Worm (Caenorhabditis elegans) whole organism, mixed stage, embryonic: Measurements from ENCODE around the gene F46C5.9.
A peak's percentile ranks its signal among the peaks of the same experiment; 100 is the strongest.

Experiments
- M03D4.4 ChIP-seq: sonication (generic microtip); optimal IDR thresholded peaks from 2 replicates; lab custom pipeline; 2017; ENCODE audit warnings: mild to moderate bottlenecking, missing genetic modification characterization, missing compliant biosample characterization
- bed-3 ChIP-seq: fragments of 200-800 bp; sonication (Bioruptor generic); optimal IDR thresholded peaks from 3 replicates; lab custom pipeline; 2018; ENCODE audit warnings: mild to moderate bottlenecking, missing genetic modification characterization, moderate library complexity, missing compliant biosample characterization
- blmp-1 ChIP-seq: fragments of 150-350 bp; optimal IDR thresholded peaks from 2 replicates; lab custom pipeline; 2014; ENCODE audit warnings: missing biosample characterization, missing genetic modification characterization
- ceh-39 ChIP-seq: fragments of 150-350 bp; optimal IDR thresholded peaks from 2 replicates; lab custom pipeline; 2014; ENCODE audit warnings: missing biosample characterization, missing genetic modification characterization
- ceh-43 ChIP-seq: fragments of 200-800 bp; sonication (Bioruptor generic); optimal IDR thresholded peaks from 2 replicates; lab custom pipeline; 2018; ENCODE audit warnings: mild to moderate bottlenecking, missing genetic modification characterization, moderate library complexity, missing compliant biosample characterization
- ceh-83 ChIP-seq: fragments of 200-800 bp; sonication (Bioruptor generic); optimal IDR thresholded peaks from 2 replicates; lab custom pipeline; 2018; ENCODE audit warnings: mild to moderate bottlenecking, missing genetic modification characterization, missing compliant biosample characterization
- ces-1 ChIP-seq: fragments of 150-350 bp; optimal IDR thresholded peaks from 2 replicates; lab custom pipeline; 2014; ENCODE audit warnings: missing biosample characterization, missing genetic modification reagents, missing genetic modification characterization
- cnd-1 ChIP-seq: fragments of 200-800 bp; sonication (Bioruptor generic); optimal IDR thresholded peaks from 2 replicates; lab custom pipeline; 2018; ENCODE audit warnings: mild to moderate bottlenecking, missing genetic modification characterization, missing compliant biosample characterization
- drap-1 ChIP-seq: fragments of 200-800 bp; sonication (Bioruptor generic); optimal IDR thresholded peaks from 3 replicates; lab custom pipeline; 2018; ENCODE audit warnings: mild to moderate bottlenecking, missing genetic modification characterization, missing compliant biosample characterization
- elt-3 ChIP-seq: fragments of 150-350 bp; optimal IDR thresholded peaks from 2 replicates; lab custom pipeline; 2014; ENCODE audit warnings: missing biosample characterization, missing genetic modification characterization
- flh-1 ChIP-seq: fragments of 200-800 bp; sonication (Bioruptor generic); optimal IDR thresholded peaks from 2 replicates; lab custom pipeline; 2018; ENCODE audit warnings: mild to moderate bottlenecking, missing genetic modification characterization, moderate library complexity, missing compliant biosample characterization
- ham-2 ChIP-seq: fragments of 200-800 bp; sonication (Bioruptor generic); optimal IDR thresholded peaks from 2 replicates; lab custom pipeline; 2018; ENCODE audit warnings: mild to moderate bottlenecking, missing genetic modification characterization, missing compliant biosample characterization
- hlh-1 ChIP-seq: fragments of 150-350 bp; optimal IDR thresholded peaks from 2 replicates; lab custom pipeline; 2014; ENCODE audit warnings: missing biosample characterization, missing genetic modification reagents, missing genetic modification characterization
- lin-13 ChIP-seq: fragments of 150-350 bp; optimal IDR thresholded peaks from 2 replicates; lab custom pipeline; 2014; ENCODE audit warnings: missing biosample characterization, missing genetic modification characterization
- lin-32 ChIP-seq: fragments of 200-800 bp; sonication (Bioruptor generic); optimal IDR thresholded peaks from 2 replicates; lab custom pipeline; 2018; ENCODE audit warnings: mild to moderate bottlenecking, missing genetic modification characterization, missing compliant biosample characterization
- lsy-2 ChIP-seq: fragments of 150-350 bp; optimal IDR thresholded peaks from 2 replicates; lab custom pipeline; 2014; ENCODE audit warnings: missing biosample characterization, missing genetic modification characterization
- mab-5 ChIP-seq: fragments of 150-350 bp; optimal IDR thresholded peaks from 2 replicates; lab custom pipeline; 2014; ENCODE audit warnings: missing biosample characterization, missing genetic modification characterization
- mep-1 ChIP-seq: fragments of 150-350 bp; optimal IDR thresholded peaks from 2 replicates; lab custom pipeline; 2017; ENCODE audit warnings: missing biosample characterization, missing genetic modification reagents, missing genetic modification characterization, inconsistent platforms
- mls-2 ChIP-seq: sonication (generic microtip); optimal IDR thresholded peaks from 2 replicates; lab custom pipeline; 2016; ENCODE audit warnings: mild to moderate bottlenecking, missing genetic modification characterization, moderate library complexity, missing compliant biosample characterization
- nhr-12 ChIP-seq: fragments of 150-350 bp; optimal IDR thresholded peaks from 2 replicates; lab custom pipeline; 2014; ENCODE audit warnings: missing biosample characterization, missing genetic modification characterization
- nhr-237 ChIP-seq: fragments of 150-350 bp; optimal IDR thresholded peaks from 2 replicates; lab custom pipeline; 2014; ENCODE audit warnings: missing biosample characterization, missing genetic modification characterization
- nhr-76 ChIP-seq: sonication (generic microtip); optimal IDR thresholded peaks from 2 replicates; lab custom pipeline; 2017; ENCODE audit warnings: missing biosample characterization, missing genetic modification characterization
- sem-2 ChIP-seq: fragments of 200-800 bp; sonication (Bioruptor generic); optimal IDR thresholded peaks from 2 replicates; lab custom pipeline; 2018; ENCODE audit warnings: mild to moderate bottlenecking, missing genetic modification characterization, missing compliant biosample characterization
- snpc-4 ChIP-seq: fragments of 150-350 bp; optimal IDR thresholded peaks from 2 replicates; lab custom pipeline; 2014; ENCODE audit warnings: missing biosample characterization, missing genetic modification characterization
- sptf-1 ChIP-seq: sonication (generic microtip); optimal IDR thresholded peaks from 2 replicates; lab custom pipeline; 2017; ENCODE audit warnings: mild to moderate bottlenecking, missing genetic modification characterization, moderate library complexity, missing compliant biosample characterization
- tbx-8 ChIP-seq: fragments of 200-800 bp; sonication (Bioruptor generic); optimal IDR thresholded peaks from 2 replicates; lab custom pipeline; 2018; ENCODE audit warnings: mild to moderate bottlenecking, missing genetic modification characterization, moderate library complexity, missing compliant biosample characterization
- unc-120 ChIP-seq: sonication (generic microtip); optimal IDR thresholded peaks from 2 replicates; lab custom pipeline; 2017; ENCODE audit warnings: missing genetic modification characterization, missing compliant biosample characterization; ENCODE audit not compliant: poor library complexity, severe bottlenecking
- unc-62 ChIP-seq: fragments of 150-350 bp; optimal IDR thresholded peaks from 2 replicates; lab custom pipeline; 2014; ENCODE audit warnings: missing biosample characterization, missing genetic modification reagents, missing genetic modification characterization
- zip-8 ChIP-seq: fragments of 150-350 bp; optimal IDR thresholded peaks from 2 replicates; lab custom pipeline; 2014; ENCODE audit warnings: missing biosample characterization, missing genetic modification characterization
- ztf-11 ChIP-seq: fragments of 150-350 bp; optimal IDR thresholded peaks from 2 replicates; lab custom pipeline; 2014; ENCODE audit warnings: missing biosample characterization, missing genetic modification characterization

F46C5.9 gene

DNA sequence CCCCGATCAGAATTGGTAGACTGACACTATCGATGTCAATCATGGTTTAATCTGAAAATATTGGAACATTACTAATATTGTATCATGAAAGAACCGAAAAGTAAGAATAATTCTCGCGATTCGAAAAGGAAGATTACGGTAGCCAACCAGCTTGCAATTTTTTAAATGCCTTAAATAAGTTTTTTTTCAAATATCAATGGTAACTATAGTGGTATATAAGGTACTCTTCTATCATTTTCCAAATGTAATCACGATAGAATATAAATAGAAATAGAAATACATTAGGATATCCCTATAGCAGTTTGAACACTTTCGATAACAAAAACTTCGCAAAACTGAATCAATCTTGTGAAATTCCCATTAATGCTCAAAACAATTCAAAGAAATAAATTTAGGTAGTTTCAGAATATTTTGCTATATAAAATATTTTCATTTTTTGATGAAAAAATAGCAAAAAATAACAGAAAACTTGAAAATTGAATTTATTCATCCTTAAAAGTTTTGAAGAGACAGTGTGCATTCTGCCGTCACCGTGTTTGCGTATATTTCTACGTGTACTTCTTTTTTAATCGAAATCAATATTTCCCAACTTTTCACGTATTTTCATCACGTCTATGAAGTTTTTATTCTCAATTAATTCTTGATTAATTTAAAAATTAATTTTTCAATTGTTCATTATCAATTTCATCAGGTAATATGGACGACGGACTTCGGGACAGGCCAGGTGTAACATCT is at the start of gene F46C5.9, which contains the start of gene rer-1:
F46C5.9 (minus strand) TSS at position 51 of the 735 bp plus-strand sequence.
rer-1 (plus strand) TSS at position 692 of the 735 bp plus-strand sequence.
- no peak for TF ChIP-seq nhr-12 (tag; lab: Kevin White, UChicago)
- peak; percentile 60 for TF ChIP-seq lsy-2 (tag; lab: Kevin White, UChicago)
- no peak for TF ChIP-seq tbx-8 (GFP tag; lab: Kevin White, UChicago)
- no peak for TF ChIP-seq blmp-1 (tag; lab: Kevin White, UChicago)
- TF ChIP-seq unc-120, result no peak

DNA sequence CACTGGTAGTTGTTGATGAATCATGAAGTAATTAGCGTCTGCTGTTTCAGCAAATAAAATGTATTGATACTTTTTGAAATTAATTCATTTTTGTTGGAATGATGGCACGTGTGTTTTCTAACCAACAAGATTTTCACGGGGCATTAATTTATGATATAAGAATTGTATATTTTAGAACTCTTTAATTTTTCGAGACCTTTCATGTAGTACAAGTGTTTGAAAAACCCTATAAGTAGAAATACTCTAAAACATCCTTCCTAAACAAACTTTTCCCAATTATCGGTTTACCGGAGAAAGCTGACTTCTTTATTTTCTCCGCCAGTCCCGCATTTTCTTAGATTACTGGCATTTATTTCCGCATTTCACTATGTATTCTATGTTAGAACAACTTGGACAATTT is 49.1 kb upstream of the F46C5.9 start, which contains the start of gene snb-6:
snb-6 (minus strand) TSS at position 101 of the 400 bp plus-strand sequence.
- no peak for TF ChIP-seq lsy-2 (tag; lab: Kevin White, UChicago)
- no peak for TF ChIP-seq M03D4.4 (tag; lab: Kevin White, UChicago)
- no peak for TF ChIP-seq drap-1 (GFP tag; lab: Kevin White, UChicago)
- TF ChIP-seq ham-2, result no peak
- TF ChIP-seq ceh-43 (GFP tag; lab: Kevin White, UChicago), result no peak
- no peak for TF ChIP-seq ces-1 (GFP tag; lab: Kevin White, UChicago)
- no peak for TF ChIP-seq tbx-8 (GFP tag; lab: Kevin White, UChicago)
- TF ChIP-seq lin-32 (GFP tag; lab: Kevin White, UChicago), result no peak
- no peak for TF ChIP-seq unc-62 (GFP tag; lab: Kevin White, UChicago)
- TF ChIP-seq nhr-237 (tag; lab: Kevin White, UChicago), result no peak
- no peak for TF ChIP-seq nhr-76 (tag; lab: Kevin White, UChicago)
- TF ChIP-seq bed-3 (GFP tag; lab: Kevin White, UChicago), result no peak
- no peak for TF ChIP-seq ztf-11
- no peak for TF ChIP-seq zip-8
- no peak for TF ChIP-seq ceh-83
- no peak for TF ChIP-seq ceh-39 (tag; lab: Kevin White, UChicago)
- no peak for TF ChIP-seq nhr-12 (tag; lab: Kevin White, UChicago)

DNA sequence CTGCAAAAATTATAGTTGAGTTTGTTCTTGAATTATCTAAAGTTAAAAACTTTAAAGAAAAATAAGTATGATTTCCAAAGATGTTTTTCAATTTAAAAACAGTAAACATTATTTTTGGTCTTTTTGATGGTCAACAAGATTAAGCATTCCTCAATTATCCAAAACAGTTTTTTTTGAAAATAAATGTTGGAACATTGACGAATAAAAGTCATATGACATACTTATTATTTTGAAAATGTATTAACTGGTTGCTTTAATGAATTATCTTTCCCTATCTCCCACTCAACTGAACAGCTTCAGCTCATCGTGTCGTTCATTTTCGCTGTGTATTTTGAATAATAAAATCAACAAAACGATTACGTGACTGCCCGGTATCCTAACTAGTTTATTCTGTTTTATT is 46.5 kb upstream of the F46C5.9 start:
- TF ChIP-seq blmp-1 (tag; lab: Kevin White, UChicago), result no peak
- no peak for TF ChIP-seq mab-5 (tag; lab: Kevin White, UChicago)
- no peak for TF ChIP-seq ceh-83
- TF ChIP-seq mls-2, result no peak
- TF ChIP-seq M03D4.4 (tag; lab: Kevin White, UChicago), result no peak
- no peak for TF ChIP-seq ham-2
- no peak for TF ChIP-seq snpc-4 (tag; lab: Kevin White, UChicago)
- no peak for TF ChIP-seq ceh-43 (GFP tag; lab: Kevin White, UChicago)
- TF ChIP-seq nhr-76 (tag; lab: Kevin White, UChicago), result no peak
- TF ChIP-seq elt-3 (tag; lab: Kevin White, UChicago), result no peak
- no peak for TF ChIP-seq unc-62 (GFP tag; lab: Kevin White, UChicago)
- no peak for TF ChIP-seq sptf-1 (tag; lab: Kevin White, UChicago)
- no peak for TF ChIP-seq bed-3 (GFP tag; lab: Kevin White, UChicago)
- TF ChIP-seq lin-32 (GFP tag; lab: Kevin White, UChicago), result no peak
- TF ChIP-seq unc-120, result no peak
- no peak for TF ChIP-seq lin-13
- TF ChIP-seq cnd-1 (tag; lab: Kevin White, UChicago), result no peak
- TF ChIP-seq ces-1 (GFP tag; lab: Kevin White, UChicago), result no peak
- no peak for TF ChIP-seq ztf-11
- TF ChIP-seq mep-1 (tag; lab: Kevin White, UChicago), result no peak

DNA sequence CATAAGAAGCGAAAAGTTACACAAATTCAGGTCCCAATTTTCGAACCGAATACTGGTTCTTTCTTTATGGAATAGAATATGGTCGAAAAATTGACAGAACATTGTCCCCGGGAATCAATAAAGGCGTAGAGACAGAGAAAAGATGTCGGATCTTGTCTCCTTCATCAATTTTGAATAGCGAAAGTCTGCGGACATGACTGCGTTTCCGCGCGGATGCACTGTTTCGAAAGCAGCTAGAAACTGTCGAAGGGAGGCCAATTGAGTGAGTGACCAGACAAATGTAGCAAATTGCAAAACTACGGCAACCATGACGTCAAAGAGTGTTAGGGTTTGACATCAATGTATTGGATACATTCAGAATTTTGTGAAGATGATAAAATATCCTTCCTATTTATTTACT is 46.0 kb upstream of the F46C5.9 start:
- TF ChIP-seq sptf-1 (tag; lab: Kevin White, UChicago) (no peak), ces-1 (GFP tag; lab: Kevin White, UChicago) (no peak), nhr-12 (tag; lab: Kevin White, UChicago) (no peak), ham-2 (peak; percentile 75), unc-62 (GFP tag; lab: Kevin White, UChicago) (peak; percentile 12), blmp-1 (tag; lab: Kevin White, UChicago) (peak; percentile 59), mep-1 (tag; lab: Kevin White, UChicago) (no peak), drap-1 (GFP tag; lab: Kevin White, UChicago) (no peak)

DNA sequence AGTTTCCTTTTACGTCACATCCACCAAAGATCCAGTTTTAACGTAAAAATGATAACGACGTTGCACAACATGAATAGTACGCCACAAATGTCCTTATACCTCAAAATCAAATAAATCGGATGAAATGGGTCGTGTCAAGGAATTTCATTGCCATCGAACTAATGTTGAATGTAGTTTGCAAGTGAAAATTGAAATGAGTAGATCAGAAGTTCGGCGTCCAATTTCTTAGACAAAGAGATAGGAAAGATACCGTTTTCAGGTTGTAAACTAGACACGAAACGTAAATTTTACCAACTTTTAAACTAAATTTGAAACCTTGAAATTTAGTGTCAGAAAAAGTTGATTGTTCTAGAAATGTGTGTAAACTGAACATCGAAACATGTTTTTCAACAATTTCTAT is 44.3 kb upstream of the F46C5.9 start:
- TF ChIP-seq hlh-1 (tag; lab: Kevin White, UChicago) (no peak), flh-1 (GFP tag; lab: Kevin White, UChicago) (no peak), unc-120 (no peak), ceh-39 (tag; lab: Kevin White, UChicago) (no peak), zip-8 (no peak), sem-2 (GFP tag; lab: Kevin White, UChicago) (no peak), lsy-2 (tag; lab: Kevin White, UChicago) (no peak), bed-3 (GFP tag; lab: Kevin White, UChicago) (no peak), nhr-12 (tag; lab: Kevin White, UChicago) (no peak), drap-1 (GFP tag; lab: Kevin White, UChicago) (no peak), nhr-76 (tag; lab: Kevin White, UChicago) (no peak)
